Fruit fly (Drosophila melanogaster): ENCODE measurements around the gene Sdr.
A peak's percentile ranks its signal among the peaks of the same experiment; 100 is the strongest.

Gene Sdr

DNA sequence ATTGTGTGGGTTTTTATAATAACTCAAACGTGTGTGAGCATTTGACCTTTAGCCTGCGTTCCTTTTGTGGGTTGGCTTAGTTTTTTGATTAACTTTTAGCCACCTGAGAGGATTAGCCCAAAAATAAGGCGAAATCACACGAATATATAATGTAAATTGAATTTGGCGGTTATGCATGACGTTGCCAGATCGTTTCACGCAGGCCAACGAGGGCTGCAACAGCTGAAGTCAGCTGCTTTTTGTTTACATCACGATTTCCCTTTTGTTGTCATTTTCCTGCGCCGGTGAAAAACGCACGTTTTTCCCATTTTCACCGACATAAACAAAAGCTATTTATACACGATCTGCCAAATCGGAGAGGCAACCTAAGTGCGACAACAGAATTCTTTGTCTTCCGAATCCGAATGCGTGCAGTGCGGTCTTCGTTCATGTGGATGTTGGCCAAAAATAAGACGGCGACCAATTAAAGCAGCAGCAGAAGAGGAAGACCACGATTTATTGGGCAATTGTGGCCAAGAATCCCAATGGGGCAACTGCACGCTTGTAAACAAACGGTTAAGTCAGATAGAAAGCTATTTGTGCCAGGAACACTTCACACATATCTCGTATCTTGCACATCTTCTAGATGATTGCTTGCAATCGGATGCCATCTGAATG, 39.1 kb upstream of the Sdr start, which contains the start of gene CG3631 (continued):
- TF ChIP-seq CG18011 (GFP tag; optimal IDR thresholded peaks at IDR 0.05) (no peak), pho (GFP tag; optimal IDR thresholded peaks at IDR 0.05) (no peak), CG4617 (GFP tag; optimal IDR thresholded peaks at IDR 0.05; ENCODE audit: borderline replicate concordance) (no peak), CG9797 (GFP tag; optimal IDR thresholded peaks at IDR 0.05) (no peak), CG34224 (GFP tag; IDR thresholded peaks at IDR 0.05; ENCODE audit: partially characterized antibody) (0 out of 3 replicates have a peak, but pooled peaks have one; percentile 34), CG2116 (GFP tag; optimal IDR thresholded peaks at IDR 0.05) (peak; percentile 30), salm (tag; optimal IDR thresholded peaks at IDR 0.05) (no peak), Dad (GFP tag; optimal IDR thresholded peaks at IDR 0.05) (no peak), Drgx (GFP tag; IDR thresholded peaks at IDR 0.05) (0 out of 2 replicates have a peak, but pooled peaks have one; percentile 16), corto (GFP tag; optimal IDR thresholded peaks at IDR 0.05) (no peak), Gsc (GFP tag; IDR thresholded peaks at IDR 0.05) (no peak), luna (GFP tag; optimal IDR thresholded peaks at IDR 0.05) (no peak), Sin3A (optimal IDR thresholded peaks at IDR 0.05) (peak; percentile 52), CHES-1-like (GFP tag; optimal IDR thresholded peaks at IDR 0.05) (peak; percentile 55), Pdp1 (GFP tag; optimal IDR thresholded peaks at IDR 0.05) (peak in 1 of 2 experiments; percentile 81), Scr (GFP tag; IDR thresholded peaks at IDR 0.05; ENCODE audit: partially characterized antibody) (no peak), p53 (GFP tag; optimal IDR thresholded peaks at IDR 0.05) (no peak), CoRest (tag; optimal IDR thresholded peaks at IDR 0.05) (no peak), CG2129 (GFP tag; IDR thresholded peaks at IDR 0.05; ENCODE audit: partially characterized antibody) (no peak), CG12071 (GFP tag; optimal IDR thresholded peaks at IDR 0.05) (no peak), schlank (tag; optimal IDR thresholded peaks at IDR 0.05) (no peak), nerfin-1 (tag; optimal IDR thresholded peaks at IDR 0.05) (no peak), CG4424 (GFP tag; optimal IDR thresholded peaks at IDR 0.05) (no peak), Atf6 (GFP tag; IDR thresholded peaks at IDR 0.05) (no peak), gfzf (GFP tag; optimal IDR thresholded peaks at IDR 0.05) (no peak), al (GFP tag; IDR thresholded peaks at IDR 0.05) (no peak), Meics (GFP tag; optimal IDR thresholded peaks at IDR 0.05) (no peak), CG2678 (tag; optimal IDR thresholded peaks at IDR 0.05) (no peak), zf30C (GFP tag; optimal IDR thresholded peaks at IDR 0.05) (peak; percentile 39), jumu (GFP tag; optimal IDR thresholded peaks at IDR 0.05) (no peak), TFAM (GFP tag; optimal IDR thresholded peaks at IDR 0.05) (no peak), CG14710 (tag; optimal IDR thresholded peaks at IDR 0.05) (peak; percentile 44), Six4 (GFP tag; optimal IDR thresholded peaks at IDR 0.05) (no peak), wdn (GFP tag; IDR thresholded peaks at IDR 0.05) (no peak), Ssrp (tag; optimal IDR thresholded peaks at IDR 0.05) (no peak), CG4854 (GFP tag; optimal IDR thresholded peaks at IDR 0.05) (no peak), B-H1 (GFP tag; IDR thresholded peaks at IDR 0.05) (no peak), CG18262 (tag; optimal IDR thresholded peaks at IDR 0.05) (no peak), crp (GFP tag; optimal IDR thresholded peaks at IDR 0.05) (peak; percentile 88 to 97), CG8281 (tag; optimal IDR thresholded peaks at IDR 0.05) (no peak), CG17359 (tag; optimal IDR thresholded peaks at IDR 0.05) (no peak), Asciz (GFP tag; optimal IDR thresholded peaks at IDR 0.05) (no peak), nmo (GFP tag; optimal IDR thresholded peaks at IDR 0.05) (peak; percentile 10), lmd (GFP tag; IDR thresholded peaks at IDR 0.05) (no peak), kay (GFP tag; optimal IDR thresholded peaks at IDR 0.05) (no peak), ham (GFP tag; IDR thresholded peaks at IDR 0.05) (no peak), Nf-YC (tag; optimal IDR thresholded peaks at IDR 0.05) (peak; percentile 9), HLHmδ (GFP tag; optimal IDR thresholded peaks at IDR 0.05) (no peak), pum (GFP tag; optimal IDR thresholded peaks at IDR 0.05) (no peak), hth (optimal IDR thresholded peaks at IDR 0.05) (no peak)

Measured in whole organism, embryonic.